Fruit fly (Drosophila melanogaster) whole organism, prepupa: ENCODE data around the gene Prp18.

Experiments
- Blimp-1 ChIP-seq: fragments of 200-800 bp; sonication (Bioruptor generic); optimal IDR thresholded peaks from 3 replicates; lab custom pipeline; 2017; ENCODE audit warnings: missing biosample characterization, missing genetic modification characterization, mild to moderate bottlenecking, moderate library complexity, missing genetic modification reagents
- CG32006 ChIP-seq: fragments of 200-800 bp; sonication (Bioruptor generic); optimal IDR thresholded peaks from 3 replicates; lab custom pipeline; 2017; ENCODE audit warnings: missing biosample characterization, mild to moderate bottlenecking, missing genetic modification characterization
- CG9139 ChIP-seq: fragments of 200-800 bp; sonication (Bioruptor generic); optimal IDR thresholded peaks from 3 replicates; lab custom pipeline; 2017; ENCODE audit warnings: missing biosample characterization, mild to moderate bottlenecking, missing genetic modification characterization
- Eip78C ChIP-seq: fragments of 200-800 bp; sonication (Bioruptor generic); peaks from one replicate; lab custom pipeline; 2016; ENCODE audit warnings: missing biosample characterization, missing genetic modification characterization
- Ets96B ChIP-seq: fragments of 200-800 bp; optimal IDR thresholded peaks from 2 replicates; lab custom pipeline; 2019; ENCODE audit warnings: missing biosample characterization, mild to moderate bottlenecking, missing genetic modification characterization, moderate library complexity
- Gug ChIP-seq: fragments of 200-800 bp; sonication (Bioruptor generic); IDR thresholded peaks from 2 replicates; pipeline ENCODE4 v1.3.6; 2022; ENCODE audit warnings: missing biosample characterization, missing genetic modification characterization
- Lpt ChIP-seq: fragments of 200-800 bp; sonication (Bioruptor generic); optimal IDR thresholded peaks from 3 replicates; lab custom pipeline; 2016; ENCODE audit warnings: missing biosample characterization, missing genetic modification characterization
- OdsH ChIP-seq: fragments of 200-800 bp; sonication (Bioruptor generic); optimal IDR thresholded peaks from 3 replicates; lab custom pipeline; 2016; ENCODE audit warnings: missing biosample characterization, missing genetic modification characterization
- Smox ChIP-seq: fragments of 200-800 bp; sonication (Bioruptor generic); optimal IDR thresholded peaks from 3 replicates; lab custom pipeline; 2016; ENCODE audit warnings: missing biosample characterization, missing genetic modification characterization
- acj6 ChIP-seq: fragments of 200-800 bp; sonication (Bioruptor generic); optimal IDR thresholded peaks from 3 replicates; lab custom pipeline; 2016; ENCODE audit warnings: missing biosample characterization, missing genetic modification characterization
- eg ChIP-seq: fragments of 200-800 bp; sonication (Bioruptor generic); IDR thresholded peaks from 3 replicates; pipeline ENCODE4 v1.3.6; 2022; ENCODE audit warnings: missing biosample characterization, missing genetic modification characterization
- esn ChIP-seq: fragments of 200-800 bp; sonication (Bioruptor generic); optimal IDR thresholded peaks from 2 replicates; lab custom pipeline; 2016; ENCODE audit warnings: missing biosample characterization, mild to moderate bottlenecking, missing genetic modification characterization, moderate library complexity
- fd59A ChIP-seq: fragments of 200-800 bp; sonication (Bioruptor generic); optimal IDR thresholded peaks from 2 replicates; lab custom pipeline; 2017; ENCODE audit warnings: missing biosample characterization, mild to moderate bottlenecking, missing genetic modification characterization, missing genetic modification reagents

- TF ChIP-seq Blimp-1 (GFP tag; lab: Kevin White, UChicago): no peak
- TF ChIP-seq CG9139 (GFP tag; lab: Kevin White, UChicago): no peak
- no peak for TF ChIP-seq Lpt
- TF ChIP-seq Ets96B: no peak
- TF ChIP-seq Gug (GFP tag; lab: Robert Waterston, UW): no peak
- TF ChIP-seq Eip78C (GFP tag; lab: Kevin White, UChicago): peak; percentile 45
- TF ChIP-seq acj6 (GFP tag; lab: Kevin White, UChicago): no peak
- TF ChIP-seq CG32006: no peak
- no peak for TF ChIP-seq OdsH (GFP tag; lab: Kevin White, UChicago)
- TF ChIP-seq eg (GFP tag; lab: Robert Waterston, UW): no peak
- no peak for TF ChIP-seq fd59A (GFP tag; lab: Kevin White, UChicago)
- no peak for TF ChIP-seq Smox (GFP tag; lab: Kevin White, UChicago)
- peak; percentile 10 for TF ChIP-seq esn (GFP tag; lab: Kevin White, UChicago)
These were observed 29.1 kb upstream of the Prp18 start for dm6 chr3R:19060173-19060572.
